Fruit fly (Drosophila melanogaster): ENCODE measurements around the gene Syt14.

dm6 chr3R:4277828-4278227 is 41.0 kb downstream of the Syt14 start, which contains the start of gene flip:
- TF ChIP-seq Eip78C (GFP tag) (no peak), Hr39 (GFP tag; optimal IDR thresholded peaks at IDR 0.05) (no peak), salr (GFP tag; optimal IDR thresholded peaks at IDR 0.05) (no peak), CG3032 (tag; optimal IDR thresholded peaks at IDR 0.05) (no peak), CG10669 (GFP tag; optimal IDR thresholded peaks at IDR 0.05) (no peak), esn (GFP tag; optimal IDR thresholded peaks at IDR 0.05) (no peak), Gug (GFP tag; IDR thresholded peaks at IDR 0.05) (no peak), topi (GFP tag; optimal IDR thresholded peaks at IDR 0.05) (no peak), CG8119 (GFP tag; IDR thresholded peaks at IDR 0.05) (no peak), CG6792 (GFP tag; optimal IDR thresholded peaks at IDR 0.05) (no peak), Ets96B (tag; optimal IDR thresholded peaks at IDR 0.05) (no peak), CG6854 (GFP tag; optimal IDR thresholded peaks at IDR 0.05) (no peak), CG15336 (GFP tag; IDR thresholded peaks at IDR 0.05) (no peak), CG6276 (GFP tag; optimal IDR thresholded peaks at IDR 0.05) (no peak)
